Worm (Caenorhabditis elegans): ENCODE measurements around the gene btb-12.
"Not testable (repeated sequence)": the region's sequence is repeated elsewhere in the genome, so short reads cannot be mapped to it uniquely, and the experiment has no call there.

ce11 chrII:1627783-1628182 is 27.2 kb upstream of the btb-12 start, which contains the start of gene C08E3.15:
- not testable (repeated sequence) for TF ChIP-seq pha-4 (tag; optimal IDR thresholded peaks at IDR 0.05); tbx-2 (tag; optimal IDR thresholded peaks at IDR 0.05); nhr-11 (tag; optimal IDR thresholded peaks at IDR 0.05); nhr-237 (tag; optimal IDR thresholded peaks at IDR 0.05); nfya-1 (tag; optimal IDR thresholded peaks at IDR 0.05; ENCODE audit: insufficient read depth); nhr-12 (tag; optimal IDR thresholded peaks at IDR 0.05); elt-3 (tag; optimal IDR thresholded peaks at IDR 0.05); pqm-1 (tag; optimal IDR thresholded peaks at IDR 0.05); egl-27 (tag; optimal IDR thresholded peaks at IDR 0.05); mdl-1 (tag; optimal IDR thresholded peaks at IDR 0.05); mml-1 (tag; optimal IDR thresholded peaks at IDR 0.05); fkh-2 (tag; optimal IDR thresholded peaks at IDR 0.05); elt-2 (tag; optimal IDR thresholded peaks at IDR 0.05)

All from whole organism, L3 larva.